Worm (Caenorhabditis elegans) whole organism, L4/young adult: Measurements from ENCODE around the gene rpl-32.

Source experiments
- dao-5 ChIP-seq: sonication (generic microtip); optimal IDR thresholded peaks from 2 replicates; lab custom pipeline; 2016; ENCODE audit warnings: missing genotype, missing genetic modification characterization, moderate library complexity, missing compliant biosample characterization
- him-1 ChIP-seq: sonication (generic microtip); optimal IDR thresholded peaks from 2 replicates; lab custom pipeline; 2016; ENCODE audit warnings: missing genotype, missing genetic modification reagents, missing genetic modification characterization, missing compliant biosample characterization

DNA sequence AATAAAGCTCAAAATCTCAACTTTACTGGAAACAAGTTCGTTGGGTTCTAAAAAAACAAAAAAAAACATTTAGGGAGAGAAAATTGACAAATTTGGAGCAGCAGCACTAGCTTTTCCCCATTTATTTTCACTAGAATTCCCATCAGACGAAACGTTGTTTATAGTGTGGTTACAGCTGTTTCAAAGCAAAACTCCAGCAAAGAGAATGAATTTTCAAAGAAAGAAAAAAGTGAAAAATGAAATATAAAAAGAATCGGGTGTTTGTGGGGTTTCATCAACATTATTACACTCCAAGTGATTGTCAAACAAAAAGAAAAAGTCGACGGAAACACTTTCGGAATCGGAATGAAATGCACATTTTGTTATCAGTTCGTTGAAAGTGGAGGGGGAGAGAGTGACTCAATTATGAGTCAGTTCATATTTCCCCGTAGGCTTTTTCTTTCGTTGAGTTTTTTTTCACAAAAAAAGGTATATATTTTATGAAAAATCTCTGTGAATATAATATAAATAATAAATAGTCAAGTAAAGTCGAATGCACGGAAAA lies 37.4 kb upstream of the rpl-32 start:
- TF ChIP-seq dao-5 (tag; lab: Kevin White, UChicago) (no peak), him-1 (tag; lab: Kevin White, UChicago) (no peak)
